Fruit fly (Drosophila melanogaster): Measurements from ENCODE around the gene ATPsynCF6.

The ATPsynCF6 gene

dm6 chr3R:23333334-23334035 lies 22.4 kb downstream of the ATPsynCF6 start (continued):
- peak; percentile 8 for TF ChIP-seq CG30431 (GFP tag; optimal IDR thresholded peaks at IDR 0.05)
- TF ChIP-seq PHDP (tag; optimal IDR thresholded peaks at IDR 0.05), result peak; percentile 58
- TF ChIP-seq Dfd (GFP tag; optimal IDR thresholded peaks at IDR 0.05), result no peak
- TF ChIP-seq da (GFP tag; optimal IDR thresholded peaks at IDR 0.05), result no peak
- TF ChIP-seq Fer2 (tag; optimal IDR thresholded peaks at IDR 0.05), result no peak
- TF ChIP-seq Scr (GFP tag; IDR thresholded peaks at IDR 0.05; ENCODE audit: partially characterized antibody), result no peak
- TF ChIP-seq CG1024 (GFP tag; IDR thresholded peaks at IDR 0.05), result no peak
- no peak for TF ChIP-seq CG9876 (GFP tag; optimal IDR thresholded peaks at IDR 0.05)
- TF ChIP-seq sc (optimal IDR thresholded peaks at IDR 0.05), result no peak
- TF ChIP-seq sc (GFP tag; optimal IDR thresholded peaks at IDR 0.05), result peak; percentile 61
- peak; percentile 30 for TF ChIP-seq CG1602 (GFP tag; optimal IDR thresholded peaks at IDR 0.05)
- TF ChIP-seq CG12219 (GFP tag; optimal IDR thresholded peaks at IDR 0.05), result peak; percentile 27
- no peak for TF ChIP-seq B-H1 (GFP tag; IDR thresholded peaks at IDR 0.05)
- TF ChIP-seq CG12769 (tag; optimal IDR thresholded peaks at IDR 0.05), result peak; percentile 51
- TF ChIP-seq CG12391 (tag; optimal IDR thresholded peaks at IDR 0.05), result peak; percentile 57
- TF ChIP-seq CG8478 (optimal IDR thresholded peaks at IDR 0.05), result no peak
- no peak for TF ChIP-seq CG17612 (GFP tag; IDR thresholded peaks at IDR 0.05)
- TF ChIP-seq HLH3B (GFP tag; IDR thresholded peaks at IDR 0.05), result no peak
- TF ChIP-seq CoRest (tag; optimal IDR thresholded peaks at IDR 0.05), result peak; percentile 46
- TF ChIP-seq lab (GFP tag; optimal IDR thresholded peaks at IDR 0.05), result peak; percentile 47
- no peak for TF ChIP-seq wor (GFP tag; IDR thresholded peaks at IDR 0.05)
- TF ChIP-seq Lim3 (GFP tag; IDR thresholded peaks at IDR 0.05), result no peak
- TF ChIP-seq CG17385 (GFP tag; optimal IDR thresholded peaks at IDR 0.05), result no peak
- TF ChIP-seq lilli (GFP tag; optimal IDR thresholded peaks at IDR 0.05), result peak; percentile 21
- no peak for TF ChIP-seq tup (GFP tag; optimal IDR thresholded peaks at IDR 0.05)
- peak; percentile 27 for TF ChIP-seq esg (GFP tag; conservative IDR thresholded peaks at IDR 0.05)
- peak in 1 of 2 experiments; percentile 70 for TF ChIP-seq eve (GFP tag; optimal IDR thresholded peaks at IDR 0.05)
- TF ChIP-seq Ravus (GFP tag; IDR thresholded peaks at IDR 0.05), result no peak
- peak; percentile 67 for TF ChIP-seq CG7839 (tag; optimal IDR thresholded peaks at IDR 0.05)
- TF ChIP-seq sna (GFP tag; IDR thresholded peaks at IDR 0.05; ENCODE audit: partially characterized antibody), result no peak
- peak; percentile 67 for TF ChIP-seq CG6254 (GFP tag; optimal IDR thresholded peaks at IDR 0.05)
- TF ChIP-seq CG33213 (GFP tag; optimal IDR thresholded peaks at IDR 0.05), result peak; percentile 20
- TF ChIP-seq CG2875 (GFP tag; optimal IDR thresholded peaks at IDR 0.05), result peak; percentile 57
- no peak for TF ChIP-seq Hr39 (optimal IDR thresholded peaks at IDR 0.05)
- no peak for TF ChIP-seq HLH54F (GFP tag; optimal IDR thresholded peaks at IDR 0.05)
- TF ChIP-seq CG31388 (GFP tag; optimal IDR thresholded peaks at IDR 0.05), result no peak
- peak; percentile 40 for TF ChIP-seq CG2202 (tag; optimal IDR thresholded peaks at IDR 0.05)
- peak; percentile 41 for TF ChIP-seq CG3163 (GFP tag; optimal IDR thresholded peaks at IDR 0.05)
- no peak for TF ChIP-seq CG11456 (GFP tag; IDR thresholded peaks at IDR 0.05)
- no peak for TF ChIP-seq MTF-1 (GFP tag; optimal IDR thresholded peaks at IDR 0.05; ENCODE audit: borderline replicate concordance)
- TF ChIP-seq Vsx1 (GFP tag; optimal IDR thresholded peaks at IDR 0.05), result no peak
- TF ChIP-seq shn (GFP tag; optimal IDR thresholded peaks at IDR 0.05), result no peak
- TF ChIP-seq ERR (GFP tag; optimal IDR thresholded peaks at IDR 0.05), result no peak
- no peak for TF ChIP-seq HHEX (GFP tag; optimal IDR thresholded peaks at IDR 0.05)
- no peak for TF ChIP-seq wdn (GFP tag; IDR thresholded peaks at IDR 0.05)
- TF ChIP-seq Hr78 (GFP tag; optimal IDR thresholded peaks at IDR 0.05), result peak in 1 of 2 experiments; percentile 11
- peak; percentile 9 for TF ChIP-seq Sry-δ (GFP tag; optimal IDR thresholded peaks at IDR 0.05)
- TF ChIP-seq croc (GFP tag; conservative IDR thresholded peaks at IDR 0.05), result peak; percentile 48; the same call in 1 of the 3 replicates
- TF ChIP-seq CG6689 (GFP tag; IDR thresholded peaks at IDR 0.05), result no peak
- TF ChIP-seq CG10274 (GFP tag; optimal IDR thresholded peaks at IDR 0.05), result peak; percentile 67
- no peak for TF ChIP-seq CG34422 (GFP tag; IDR thresholded peaks at IDR 0.05)

Data from whole organism, embryonic.